Worm (Caenorhabditis elegans): ENCODE results near the gene tag-329.

Gene tag-329

DNA sequence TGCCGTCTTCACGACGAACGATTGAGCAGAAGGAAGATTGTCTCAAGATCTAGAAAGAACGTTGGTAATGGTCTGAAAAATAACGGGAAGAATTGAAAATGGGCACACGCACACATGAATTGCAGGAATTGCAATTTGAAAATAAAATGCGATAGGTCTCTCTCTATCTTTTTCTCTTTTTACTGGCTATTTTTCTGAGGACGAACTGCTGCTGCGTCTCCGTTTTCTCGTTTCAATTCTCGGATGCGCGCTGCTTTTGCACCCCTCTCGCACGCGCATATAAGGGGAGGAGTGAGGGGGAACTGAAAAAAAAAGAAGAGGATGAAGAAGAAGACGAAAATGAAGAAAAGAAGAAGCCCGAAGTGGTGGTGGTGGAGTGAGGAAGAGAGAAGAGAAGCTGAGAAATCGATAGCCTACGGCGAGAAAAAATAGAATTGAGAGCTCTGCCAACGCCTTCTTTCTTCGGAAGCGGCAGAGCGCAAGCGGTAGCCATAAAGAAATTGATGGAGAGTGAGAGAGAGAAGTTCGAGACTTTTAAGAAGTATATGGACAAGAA, 27.0 kb downstream of the tag-329 start, which contains the start of gene rgef-1:
Gene rgef-1, minus strand, starts transcription at position 51 of the 556 bp plus-strand sequence.
- TF ChIP-seq nhr-77 (tag; optimal IDR thresholded peaks at IDR 0.05) = no peak
- TF ChIP-seq elt-1 (tag; optimal IDR thresholded peaks at IDR 0.05) = no peak
- peak; percentile 50 for TF ChIP-seq lin-13 (GFP tag; optimal IDR thresholded peaks at IDR 0.05)
- TF ChIP-seq unc-39 (tag; optimal IDR thresholded peaks at IDR 0.05) = no peak
- TF ChIP-seq skn-1 (tag; optimal IDR thresholded peaks at IDR 0.05) = no peak
- peak; percentile 32 for TF ChIP-seq sem-4 (tag; optimal IDR thresholded peaks at IDR 0.05)
- no peak for TF ChIP-seq nhr-6 (tag; optimal IDR thresholded peaks at IDR 0.05)
- TF ChIP-seq lsy-2 (tag; optimal IDR thresholded peaks at IDR 0.05) = peak; percentile 33 to 66
- no peak for TF ChIP-seq ztf-1 (GFP tag; conservative IDR thresholded peaks at IDR 0.05)
- no peak for TF ChIP-seq ztf-11 (tag; optimal IDR thresholded peaks at IDR 0.05)
- TF ChIP-seq gmeb-1 (tag; optimal IDR thresholded peaks at IDR 0.05) = no peak
- TF ChIP-seq lin-39 (tag; optimal IDR thresholded peaks at IDR 0.05) = no peak
- peak; percentile 85 for TF ChIP-seq zag-1 (tag; optimal IDR thresholded peaks at IDR 0.05)
- no peak for TF ChIP-seq nhr-25 (tag; optimal IDR thresholded peaks at IDR 0.05)
- TF ChIP-seq ZK546.5 (tag; optimal IDR thresholded peaks at IDR 0.05) = no peak
- no peak for TF ChIP-seq sma-3 (GFP tag; optimal IDR thresholded peaks at IDR 0.05)
- peak; percentile 53 for TF ChIP-seq Y55F3AM.14 (GFP tag; optimal IDR thresholded peaks at IDR 0.05)
- TF ChIP-seq crh-2 (tag; optimal IDR thresholded peaks at IDR 0.05) = peak; percentile 76
- no peak for TF ChIP-seq nhr-11 (tag; optimal IDR thresholded peaks at IDR 0.05)
- no peak for TF ChIP-seq R02D3.7 (tag; optimal IDR thresholded peaks at IDR 0.05)
- no peak for TF ChIP-seq blmp-1 (tag; optimal IDR thresholded peaks at IDR 0.05; ENCODE audit: insufficient read depth)
- TF ChIP-seq nhr-23 (tag; optimal IDR thresholded peaks at IDR 0.05) = no peak
- peak; percentile 81 for TF ChIP-seq F13H6.1 (tag; optimal IDR thresholded peaks at IDR 0.05)
- TF ChIP-seq fos-1 (tag; optimal IDR thresholded peaks at IDR 0.05) = peak; percentile 17
- no peak for TF ChIP-seq nhr-21 (tag; optimal IDR thresholded peaks at IDR 0.05)
- TF ChIP-seq nhr-12 (tag; optimal IDR thresholded peaks at IDR 0.05) = no peak
- TF ChIP-seq C34F6.9 (tag; optimal IDR thresholded peaks at IDR 0.05) = peak; percentile 91
- peak; percentile 59 for TF ChIP-seq lin-11 (tag; optimal IDR thresholded peaks at IDR 0.05)
- TF ChIP-seq snpc-4 (tag; optimal IDR thresholded peaks at IDR 0.05) = no peak
- TF ChIP-seq unc-55 (GFP tag; optimal IDR thresholded peaks at IDR 0.05) = peak; percentile 94
- TF ChIP-seq nhr-10 (tag; optimal IDR thresholded peaks at IDR 0.05) = no peak
- no peak for TF ChIP-seq ama-1 (optimal IDR thresholded peaks at IDR 0.05)
- TF ChIP-seq unc-62 (GFP tag; optimal IDR thresholded peaks at IDR 0.05) = no peak
- no peak for TF ChIP-seq ztf-4 (tag; optimal IDR thresholded peaks at IDR 0.05)
- TF ChIP-seq mdl-1 (tag; optimal IDR thresholded peaks at IDR 0.05) = peak; percentile 47 to 78
- TF ChIP-seq alr-1 (tag; optimal IDR thresholded peaks at IDR 0.05) = no peak
- no peak for TF ChIP-seq peb-1 (tag; optimal IDR thresholded peaks at IDR 0.05)
- no peak for TF ChIP-seq dmd-4 (tag; optimal IDR thresholded peaks at IDR 0.05)
- TF ChIP-seq mab-5 (tag; optimal IDR thresholded peaks at IDR 0.05) = peak; percentile 59
- TF ChIP-seq nhr-237 (tag; optimal IDR thresholded peaks at IDR 0.05) = no peak
- TF ChIP-seq aly-2 (tag; optimal IDR thresholded peaks at IDR 0.05) = no peak
- peak; percentile 56 for TF ChIP-seq nhr-129 (tag; optimal IDR thresholded peaks at IDR 0.05)
- no peak for TF ChIP-seq elt-3 (tag; optimal IDR thresholded peaks at IDR 0.05)
- peak; percentile 28 for TF ChIP-seq sma-9 (GFP tag; optimal IDR thresholded peaks at IDR 0.05)
- no peak for TF ChIP-seq sma-9 (tag; optimal IDR thresholded peaks at IDR 0.05)
- no peak for TF ChIP-seq egl-27 (tag; optimal IDR thresholded peaks at IDR 0.05)
- no peak for TF ChIP-seq mbf-1 (tag; optimal IDR thresholded peaks at IDR 0.05)
- TF ChIP-seq ceh-82 (tag; optimal IDR thresholded peaks at IDR 0.05) = no peak
- no peak for TF ChIP-seq ceh-16 (tag; optimal IDR thresholded peaks at IDR 0.05)

Measured in whole organism, L2 larva.